Fruit fly (Drosophila melanogaster) whole organism, embryonic: ENCODE data around the gene Bhmt.

Experiments used
- Atf-2 ChIP-seq: fragments of 200-800 bp; sonication (Bioruptor generic); optimal IDR thresholded peaks from 2 replicates; lab custom pipeline; 2016; ENCODE audit warnings: missing biosample characterization, missing genetic modification characterization
- Blimp-1 ChIP-seq: fragments of 200-800 bp; sonication (Bioruptor generic); optimal IDR thresholded peaks from 3 replicates; lab custom pipeline; 2018; ENCODE audit warnings: missing biosample characterization, missing genetic modification characterization, mild to moderate bottlenecking, moderate library complexity, missing genetic modification reagents
- CG13287 ChIP-seq: fragments of 200-800 bp; sonication (Bioruptor generic); IDR thresholded peaks from 2 replicates; pipeline ENCODE4 v1.3.6; 2022; ENCODE audit warnings: missing biosample characterization, missing genetic modification characterization; ENCODE audit not compliant: partially characterized antibody
- CG16779 ChIP-seq: fragments of 200-800 bp; sonication (Bioruptor generic); IDR thresholded peaks from 2 replicates; pipeline ENCODE4 v1.3.6; 2022; ENCODE audit warnings: missing biosample characterization, missing genetic modification characterization
- CG16815 ChIP-seq: fragments of 200-800 bp; sonication (Bioruptor generic); optimal IDR thresholded peaks from 3 replicates; lab custom pipeline; 2017; ENCODE audit warnings: missing biosample characterization, mild to moderate bottlenecking, missing genetic modification characterization
- CG17912 ChIP-seq: fragments of 200-800 bp; sonication (Bioruptor generic); optimal IDR thresholded peaks from 2 replicates; lab custom pipeline; 2018; ENCODE audit warnings: missing biosample characterization, mild to moderate bottlenecking, missing genetic modification characterization
- CG1792 ChIP-seq: fragments of 200-800 bp; sonication (Bioruptor generic); optimal IDR thresholded peaks from 2 replicates; lab custom pipeline; 2016; ENCODE audit warnings: missing biosample characterization, missing genetic modification characterization
- CG18764 ChIP-seq: fragments of 200-800 bp; sonication (Bioruptor generic); optimal IDR thresholded peaks from 3 replicates; lab custom pipeline; 2016; ENCODE audit warnings: missing biosample characterization, missing genetic modification characterization
- CG2199 ChIP-seq: fragments of 200-800 bp; sonication (Bioruptor generic); IDR thresholded peaks from 3 replicates; pipeline ENCODE4 v1.3.6; 2022; ENCODE audit warnings: missing biosample characterization, missing genetic modification characterization
- CG2712 ChIP-seq: fragments of 200-800 bp; optimal IDR thresholded peaks from 3 replicates; lab custom pipeline; 2019; ENCODE audit warnings: missing biosample characterization, mild to moderate bottlenecking, missing genetic modification characterization, moderate library complexity
- CG4820 ChIP-seq: fragments of 200-800 bp; sonication (Bioruptor generic); optimal IDR thresholded peaks from 3 replicates; lab custom pipeline; 2016; ENCODE audit warnings: missing biosample characterization, missing genetic modification characterization
- CG6254 ChIP-seq: fragments of 200-800 bp; sonication (Bioruptor generic); optimal IDR thresholded peaks from 3 replicates; lab custom pipeline; 2017; ENCODE audit warnings: mild to moderate bottlenecking, missing biosample characterization, missing genetic modification reagents, missing genetic modification characterization
- CG7786 ChIP-seq: fragments of 200-800 bp; sonication (Bioruptor generic); optimal IDR thresholded peaks from 2 replicates; lab custom pipeline; 2016; ENCODE audit warnings: missing biosample characterization, missing genetic modification characterization
- CG8089 ChIP-seq: fragments of 200-800 bp; sonication (Bioruptor generic); optimal IDR thresholded peaks from 3 replicates; lab custom pipeline; 2016; ENCODE audit warnings: missing biosample characterization, missing genetic modification characterization
- CG8478 ChIP-seq: fragments of >200 bp; optimal IDR thresholded peaks from 2 replicates; lab custom pipeline; 2018
- CG8924 ChIP-seq: fragments of 200-800 bp; optimal IDR thresholded peaks from 3 replicates; lab custom pipeline; 2019; ENCODE audit warnings: missing biosample characterization, mild to moderate bottlenecking, missing genetic modification characterization, moderate library complexity
- CG9609 ChIP-seq: fragments of 200-800 bp; sonication (Bioruptor generic); optimal IDR thresholded peaks from 3 replicates; lab custom pipeline; 2016; ENCODE audit warnings: missing biosample characterization, missing genetic modification characterization
- D19A ChIP-seq: fragments of 200-800 bp; optimal IDR thresholded peaks from 3 replicates; lab custom pipeline; 2019; ENCODE audit warnings: missing biosample characterization, mild to moderate bottlenecking, missing genetic modification characterization, moderate library complexity
- Dad ChIP-seq: fragments of 200-800 bp; sonication (Bioruptor generic); optimal IDR thresholded peaks from 3 replicates; lab custom pipeline; 2016; ENCODE audit warnings: missing biosample characterization, missing genetic modification characterization
- Ets65A ChIP-seq: fragments of 200-800 bp; sonication (Bioruptor generic); peaks from one replicate; lab custom pipeline; 2016; ENCODE audit warnings: missing biosample characterization, missing genetic modification characterization
- HLHmδ ChIP-seq: fragments of 200-800 bp; sonication (Bioruptor generic); optimal IDR thresholded peaks from 2 replicates; lab custom pipeline; 2018; ENCODE audit warnings: missing biosample characterization, mild to moderate bottlenecking, missing genetic modification characterization, moderate library complexity
- Hr39 ChIP-seq: fragments of >200 bp; optimal IDR thresholded peaks from 2 replicates; lab custom pipeline; 2017
- MTF-1 ChIP-seq: fragments of 200-800 bp; sonication (Bioruptor generic); optimal IDR thresholded peaks from 2 replicates; lab custom pipeline; 2018; ENCODE audit warnings: missing biosample characterization, mild to moderate bottlenecking, missing genetic modification characterization, borderline replicate concordance
- Max ChIP-seq: fragments of 200-800 bp; sonication (Bioruptor generic); optimal IDR thresholded peaks from 2 replicates; lab custom pipeline; 2016; ENCODE audit warnings: missing biosample characterization, mild to moderate bottlenecking, missing genetic modification characterization
- Nf-YA ChIP-seq: fragments of 200-800 bp; sonication (Bioruptor generic); IDR thresholded peaks from 2 replicates; pipeline ENCODE4 v1.3.6; 2022; ENCODE audit warnings: missing biosample characterization, missing genetic modification characterization
- Nf-YB ChIP-seq: fragments of 200-800 bp; sonication (Bioruptor generic); optimal IDR thresholded peaks from 3 replicates; lab custom pipeline; 2019; ENCODE audit warnings: missing biosample characterization, mild to moderate bottlenecking, missing genetic modification characterization, moderate library complexity
- Oli ChIP-seq: fragments of 200-800 bp; sonication (Bioruptor generic); optimal IDR thresholded peaks from 2 replicates; lab custom pipeline; 2018; ENCODE audit warnings: missing biosample characterization, mild to moderate bottlenecking, missing genetic modification characterization, moderate library complexity
- Pdp1 ChIP-seq, 2 experiments: fragments of 200-800 bp; sonication (Bioruptor generic); optimal IDR thresholded peaks; 3 replicates each; lab custom pipeline; 2016; ENCODE audit warnings: missing biosample characterization in 2 of 2, missing genetic modification characterization in 2 of 2, mild to moderate bottlenecking in 1 of 2, moderate library complexity in 1 of 2
- Ssrp ChIP-seq: fragments of 200-800 bp; sonication (Bioruptor generic); optimal IDR thresholded peaks from 2 replicates; lab custom pipeline; 2018; ENCODE audit warnings: missing biosample characterization, mild to moderate bottlenecking, missing genetic modification characterization, moderate library complexity
- ab ChIP-seq: fragments of 200-800 bp; sonication (Bioruptor generic); optimal IDR thresholded peaks from 2 replicates; lab custom pipeline; 2016; ENCODE audit warnings: missing biosample characterization, missing genetic modification characterization
- bab2 ChIP-seq: fragments of 200-800 bp; sonication (Bioruptor generic); optimal IDR thresholded peaks from 2 replicates; lab custom pipeline; 2016; ENCODE audit warnings: missing biosample characterization, missing genetic modification characterization
- dmrt11E ChIP-seq: fragments of 200-800 bp; sonication (Bioruptor generic); optimal IDR thresholded peaks from 3 replicates; lab custom pipeline; 2018; ENCODE audit warnings: missing biosample characterization, mild to moderate bottlenecking, missing genetic modification characterization, moderate library complexity
- fd96Cb ChIP-seq: fragments of 200-800 bp; sonication (Bioruptor generic); optimal IDR thresholded peaks from 2 replicates; lab custom pipeline; 2018; ENCODE audit warnings: missing biosample characterization, mild to moderate bottlenecking, missing genetic modification characterization, moderate library complexity
- grn ChIP-seq: fragments of 200-800 bp; sonication (Bioruptor generic); optimal IDR thresholded peaks from 3 replicates; lab custom pipeline; 2017; ENCODE audit warnings: missing biosample characterization, missing genetic modification characterization
- gsb-n ChIP-seq: fragments of 200-800 bp; sonication (Bioruptor generic); optimal IDR thresholded peaks from 3 replicates; lab custom pipeline; 2018; ENCODE audit warnings: missing biosample characterization, mild to moderate bottlenecking, missing genetic modification characterization
- hth ChIP-seq: fragments of >200 bp; optimal IDR thresholded peaks from 2 replicates; lab custom pipeline; 2017; ENCODE audit warnings: inconsistent platforms
- lov ChIP-seq, 2 experiments: fragments of 200-800 bp in 1 of 2; fragments of >200 bp in 1 of 2; sonication (Bioruptor generic) in 1 of 2; IDR thresholded peaks in 1 of 2; optimal IDR thresholded peaks in 1 of 2; 2 replicates in 1 of 2; 3 replicates in 1 of 2; pipeline versions ENCODE4 v1.3.6 to Lab custom; 2017 to 2022; ENCODE audit warnings: missing biosample characterization in 1 of 2, missing genetic modification characterization in 1 of 2
- oc ChIP-seq: fragments of 200-800 bp; sonication (Bioruptor generic); optimal IDR thresholded peaks from 2 replicates; lab custom pipeline; 2018; ENCODE audit warnings: missing biosample characterization, mild to moderate bottlenecking, missing genetic modification characterization, moderate library complexity
- pum ChIP-seq: fragments of 200-800 bp; sonication (Bioruptor generic); optimal IDR thresholded peaks from 2 replicates; lab custom pipeline; 2016; ENCODE audit warnings: missing biosample characterization, missing genetic modification characterization
- rib ChIP-seq: fragments of 200-800 bp; sonication (Bioruptor generic); IDR thresholded peaks from 2 replicates; pipeline ENCODE4 v1.3.6; 2022; ENCODE audit warnings: missing biosample characterization, missing genetic modification characterization
- sens ChIP-seq: fragments of 200-800 bp; sonication (Bioruptor generic); peaks from one replicate; lab custom pipeline; 2016; ENCODE audit warnings: missing biosample characterization, missing genetic modification characterization
- shn ChIP-seq: fragments of 200-800 bp; sonication (Bioruptor generic); optimal IDR thresholded peaks from 3 replicates; lab custom pipeline; 2016; ENCODE audit warnings: missing biosample characterization, missing genetic modification characterization
- stwl ChIP-seq: fragments of 200-800 bp; sonication (Bioruptor generic); optimal IDR thresholded peaks from 3 replicates; lab custom pipeline; 2018; ENCODE audit warnings: missing biosample characterization, mild to moderate bottlenecking, missing genetic modification characterization, moderate library complexity
- trem ChIP-seq: fragments of 200-800 bp; optimal IDR thresholded peaks from 3 replicates; lab custom pipeline; 2019; ENCODE audit warnings: missing biosample characterization, mild to moderate bottlenecking, missing genetic modification characterization, moderate library complexity
- vvl ChIP-seq: fragments of 200-800 bp; sonication (Bioruptor generic); IDR thresholded peaks from 2 replicates; pipeline ENCODE4 v1.3.6; 2022; ENCODE audit warnings: missing biosample characterization, missing genetic modification characterization
- z ChIP-seq: fragments of 200-800 bp; sonication (Bioruptor generic); IDR thresholded peaks from 3 replicates; pipeline ENCODE4 v1.3.6; 2022; ENCODE audit warnings: missing biosample characterization, missing genetic modification characterization
- zf30C ChIP-seq: fragments of 200-800 bp; sonication (Bioruptor generic); optimal IDR thresholded peaks from 3 replicates; lab custom pipeline; 2018; ENCODE audit warnings: missing biosample characterization, mild to moderate bottlenecking, missing genetic modification characterization

The Bhmt gene

DNA sequence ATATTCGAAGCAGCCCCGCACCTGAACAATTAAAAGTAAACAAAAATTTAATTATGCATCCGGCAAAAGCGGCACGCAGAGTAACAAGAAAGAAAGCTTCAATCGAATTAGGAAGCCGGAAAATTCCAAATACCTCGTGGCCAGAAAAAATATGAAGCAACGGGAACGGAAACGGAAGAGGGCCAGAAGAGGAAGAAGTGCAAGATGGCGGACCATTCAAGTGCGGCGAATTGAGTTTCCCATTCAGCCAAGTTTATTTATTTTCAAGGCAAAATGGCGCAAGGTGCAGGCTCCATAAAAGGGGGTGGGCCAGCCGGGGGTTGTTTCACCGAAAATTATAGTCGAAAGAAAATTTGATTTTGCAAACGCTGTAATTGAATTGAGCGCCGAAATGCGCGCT, 22.5 kb downstream of the Bhmt start (continued):
- 0 out of 2 replicates have a peak, but pooled peaks have one; percentile 20 for TF ChIP-seq Nf-YA (GFP tag; lab: Robert Waterston, UW)

DNA sequence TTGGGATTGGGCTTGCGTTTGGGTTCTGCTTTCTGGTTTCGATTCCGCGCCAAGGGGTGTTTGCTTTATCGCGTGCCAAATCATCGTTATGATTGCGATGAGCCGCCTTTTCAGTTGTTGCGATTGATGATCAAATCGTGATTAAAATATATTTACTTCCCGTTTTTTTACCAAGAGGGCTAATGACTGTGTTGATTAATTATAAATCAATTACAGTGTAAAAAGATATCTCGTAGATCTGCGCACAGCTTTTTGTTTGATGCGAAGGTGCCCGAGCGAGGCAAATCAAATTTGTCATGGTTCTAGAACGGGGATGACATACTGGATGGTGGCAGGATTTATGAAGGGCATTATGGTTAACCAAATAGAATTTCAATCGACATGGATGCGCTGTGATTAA, 23.2 kb downstream of the Bhmt start:
- TF ChIP-seq HLHmδ (GFP tag; lab: Kevin White, UChicago) (no peak), lov (optimal IDR thresholded peaks at IDR 0.05; lab: Kevin White, UChicago) (no peak), lov (GFP tag; IDR thresholded peaks at IDR 0.05; lab: Robert Waterston, UW) (no peak), MTF-1 (GFP tag; lab: Kevin White, UChicago) (no peak), hth (lab: Kevin White, UChicago) (no peak), gsb-n (tag; lab: Kevin White, UChicago) (peak; percentile 76), Ssrp (no peak), Ets65A (GFP tag; lab: Kevin White, UChicago) (peak; percentile 50), grn (GFP tag; lab: Kevin White, UChicago) (peak; percentile 12), CG1792 (GFP tag; lab: Kevin White, UChicago) (no peak), CG2199 (GFP tag; lab: Robert Waterston, UW) (no peak), rib (GFP tag; lab: Robert Waterston, UW) (no peak), Atf-2 (GFP tag; lab: Kevin White, UChicago) (no peak), vvl (no peak), shn (GFP tag; lab: Kevin White, UChicago) (no peak)

DNA sequence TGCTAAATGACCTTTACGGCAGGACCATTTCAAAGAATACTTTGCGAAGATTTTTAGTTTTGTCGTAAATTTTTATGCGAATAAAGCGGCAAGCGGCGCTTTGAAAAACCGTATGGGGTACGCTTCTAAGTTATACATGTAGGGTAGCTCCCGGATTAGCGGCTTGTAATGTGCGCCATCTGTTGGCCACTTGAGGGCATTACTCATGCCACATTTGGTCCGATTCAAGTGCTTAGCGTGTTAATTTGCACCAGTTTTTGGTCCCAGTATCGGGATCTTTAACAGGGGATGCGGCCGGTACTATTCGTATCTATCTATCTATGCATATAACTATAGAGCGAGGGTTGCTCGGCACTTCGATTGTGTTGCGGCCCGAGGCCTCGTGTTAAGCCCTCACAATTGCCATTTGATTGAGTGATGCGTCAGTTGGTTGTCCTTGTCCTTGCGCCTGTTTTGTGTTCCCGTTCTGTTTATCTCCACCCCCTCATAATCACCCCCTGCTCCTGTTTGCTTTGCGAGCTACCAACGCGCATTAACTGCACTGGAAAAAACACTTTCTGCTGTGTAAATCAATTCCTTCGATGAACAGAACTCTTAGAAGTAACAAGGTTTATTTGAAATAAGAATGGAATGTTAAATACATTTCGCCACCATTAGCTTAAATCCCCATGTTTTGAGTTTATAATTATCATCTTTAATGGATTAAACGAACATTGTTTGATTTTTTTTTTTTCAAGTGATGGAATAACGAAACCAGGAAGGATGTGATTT, 26.6 kb downstream of the Bhmt start:
- TF ChIP-seq sens (peak; percentile 92), CG16779 (no peak), Dad (GFP tag; lab: Kevin White, UChicago) (no peak), fd96Cb (peak; percentile 58), zf30C (peak; percentile 67), CG8478 (lab: Kevin White, UChicago) (no peak), dmrt11E (tag; lab: Kevin White, UChicago) (peak; percentile 82), CG8924 (tag; lab: Kevin White, UChicago) (peak; percentile 11), CG13287 (GFP tag; lab: Robert Waterston, UW) (no peak), CG9609 (GFP tag; lab: Kevin White, UChicago) (peak; percentile 25), Nf-YB (GFP tag; lab: Kevin White, UChicago) (no peak), CG7786 (GFP tag; lab: Kevin White, UChicago) (no peak), Max (no peak), CG2712 (tag; lab: Kevin White, UChicago) (peak; percentile 68), Hr39 (no peak), CG18764 (GFP tag; lab: Kevin White, UChicago) (no peak), Blimp-1 (GFP tag; lab: Kevin White, UChicago) (peak; percentile 58), oc (tag; lab: Kevin White, UChicago) (peak; percentile 66), CG16815 (GFP tag; lab: Kevin White, UChicago) (peak; percentile 24), CG8089 (GFP tag; lab: Kevin White, UChicago) (peak; percentile 18), Oli (peak; percentile 6), ab (GFP tag; lab: Kevin White, UChicago) (no peak), D19A (tag; lab: Kevin White, UChicago) (peak; percentile 17), CG6254 (GFP tag; lab: Kevin White, UChicago) (no peak), bab2 (GFP tag; lab: Kevin White, UChicago) (peak; percentile 15), Pdp1 (GFP tag; optimal IDR thresholded peaks at IDR 0.05; lab: Kevin White, UChicago) (peak in 1 of 2 experiments; percentile 2), z (GFP tag; lab: Robert Waterston, UW) (no peak), trem (tag; lab: Kevin White, UChicago) (peak; percentile 11), CG4820 (GFP tag; lab: Kevin White, UChicago) (peak; percentile 14), pum (GFP tag; lab: Kevin White, UChicago) (no peak), CG17912 (GFP tag; lab: Kevin White, UChicago) (no peak), stwl (tag; lab: Kevin White, UChicago) (no peak)
